Worm (Caenorhabditis elegans): ENCODE results near the gene clec-29.

The clec-29 gene

ce11 chrV:16745214-16745613 is 6.2 kb upstream of the clec-29 start:
- no peak for TF ChIP-seq tbx-2 (tag; optimal IDR thresholded peaks at IDR 0.05)
- no peak for TF ChIP-seq R02D3.7 (tag; optimal IDR thresholded peaks at IDR 0.05)
- no peak for TF ChIP-seq eor-1 (tag; optimal IDR thresholded peaks at IDR 0.05)
- no peak for TF ChIP-seq aly-2 (tag; optimal IDR thresholded peaks at IDR 0.05)
- TF ChIP-seq sea-2 (GFP tag; optimal IDR thresholded peaks at IDR 0.05) = no peak
- TF ChIP-seq nhr-67 (tag; optimal IDR thresholded peaks at IDR 0.05) = no peak
- TF ChIP-seq skn-1 (tag; optimal IDR thresholded peaks at IDR 0.05) = no peak
- no peak for TF ChIP-seq ceh-9 (tag; optimal IDR thresholded peaks at IDR 0.05)
- TF ChIP-seq lsy-12 (tag; optimal IDR thresholded peaks at IDR 0.05) = no peak
- no peak for TF ChIP-seq nhr-76 (tag; optimal IDR thresholded peaks at IDR 0.05)
- TF ChIP-seq snpc-4 (tag; optimal IDR thresholded peaks at IDR 0.05) = no peak
- no peak for TF ChIP-seq ztf-11 (tag; optimal IDR thresholded peaks at IDR 0.05)
- no peak for TF ChIP-seq elt-2 (tag; optimal IDR thresholded peaks at IDR 0.05)
- no peak for TF ChIP-seq egl-5 (tag; optimal IDR thresholded peaks at IDR 0.05)
- no peak for TF ChIP-seq fkh-10 (GFP tag; optimal IDR thresholded peaks at IDR 0.05)
- no peak for TF ChIP-seq ceh-16 (tag; optimal IDR thresholded peaks at IDR 0.05)

- TF ChIP-seq jun-1 (tag; optimal IDR thresholded peaks at IDR 0.05) = no peak
- TF ChIP-seq nhr-23 (tag; optimal IDR thresholded peaks at IDR 0.05) = no peak
- TF ChIP-seq nfya-1 (tag; optimal IDR thresholded peaks at IDR 0.05; ENCODE audit: insufficient read depth) = no peak
- no peak for TF ChIP-seq nhr-77 (tag; optimal IDR thresholded peaks at IDR 0.05)
- no peak for TF ChIP-seq fkh-2 (tag; optimal IDR thresholded peaks at IDR 0.05)
- no peak for TF ChIP-seq nhr-28 (tag; optimal IDR thresholded peaks at IDR 0.05)
- TF ChIP-seq lin-15B (tag; optimal IDR thresholded peaks at IDR 0.05) = no peak
- no peak for TF ChIP-seq unc-62 (GFP tag; optimal IDR thresholded peaks at IDR 0.05)
- TF ChIP-seq ztf-11 (tag; optimal IDR thresholded peaks at IDR 0.05) = no peak
- TF ChIP-seq nhr-43 (tag; optimal IDR thresholded peaks at IDR 0.05; ENCODE audit: poor library complexity, severe bottlenecking) = no peak
- no peak for TF ChIP-seq aly-2 (tag; optimal IDR thresholded peaks at IDR 0.05)
Measured at ce11 chrV:16744783-16745182, 5.8 kb upstream of the clec-29 start.

ce11 chrV:16742123-16742522 is 3.1 kb upstream of the clec-29 start, which contains the start of gene T25E12.6:
Gene T25E12.6 (plus strand): TSS chrV:16742423.
- no peak for TF ChIP-seq R02D3.7 (tag; optimal IDR thresholded peaks at IDR 0.05)
- TF ChIP-seq elt-1 (tag; optimal IDR thresholded peaks at IDR 0.05) = no peak
- no peak for TF ChIP-seq pqm-1 (tag; optimal IDR thresholded peaks at IDR 0.05)
- TF ChIP-seq unc-62 (GFP tag; optimal IDR thresholded peaks at IDR 0.05) = no peak
- no peak for TF ChIP-seq nhr-23 (tag; optimal IDR thresholded peaks at IDR 0.05)
- no peak for TF ChIP-seq ZK546.5 (tag; optimal IDR thresholded peaks at IDR 0.05)
- TF ChIP-seq aly-2 (tag; optimal IDR thresholded peaks at IDR 0.05) = no peak
- no peak for TF ChIP-seq eor-1 (tag; optimal IDR thresholded peaks at IDR 0.05)
- no peak for TF ChIP-seq hmg-11 (tag; optimal IDR thresholded peaks at IDR 0.05)

ce11 chrV:16735518-16735917 is 3.5 kb downstream of the clec-29 start, which contains the start of the genes clec-38 and clec-34:
Gene clec-38 (minus strand): TSS chrV:16735618.
Gene clec-34 (plus strand): TSS chrV:16735765.
- TF ChIP-seq lsy-12 (tag; optimal IDR thresholded peaks at IDR 0.05) (no peak), skn-1 (tag; optimal IDR thresholded peaks at IDR 0.05) (no peak), fkh-2 (tag; optimal IDR thresholded peaks at IDR 0.05) (no peak), elt-3 (tag; optimal IDR thresholded peaks at IDR 0.05) (no peak), elt-1 (tag; optimal IDR thresholded peaks at IDR 0.05) (no peak), nhr-28 (tag; optimal IDR thresholded peaks at IDR 0.05) (no peak), lin-15B (tag; optimal IDR thresholded peaks at IDR 0.05) (no peak), snpc-4 (tag; optimal IDR thresholded peaks at IDR 0.05) (no peak), ceh-16 (tag; optimal IDR thresholded peaks at IDR 0.05) (no peak), nhr-43 (tag; optimal IDR thresholded peaks at IDR 0.05; ENCODE audit: poor library complexity, severe bottlenecking) (no peak), ceh-28 (tag; optimal IDR thresholded peaks at IDR 0.05) (no peak), zag-1 (tag; optimal IDR thresholded peaks at IDR 0.05) (no peak), nfya-1 (tag; optimal IDR thresholded peaks at IDR 0.05; ENCODE audit: insufficient read depth) (no peak), nhr-67 (tag; optimal IDR thresholded peaks at IDR 0.05) (no peak), egl-27 (tag; optimal IDR thresholded peaks at IDR 0.05) (no peak), mdl-1 (tag; optimal IDR thresholded peaks at IDR 0.05) (no peak), nhr-11 (tag; optimal IDR thresholded peaks at IDR 0.05) (no peak), nhr-23 (tag; optimal IDR thresholded peaks at IDR 0.05) (no peak), sea-2 (GFP tag; optimal IDR thresholded peaks at IDR 0.05) (no peak)

Data from whole organism, L3 larva.